Fruit fly (Drosophila melanogaster): Measurements from ENCODE around the gene Eip75B.

Gene Eip75B

dm6 chr3L:18062959-18063510 is 1.5 kb downstream of the Eip75B start:
- TF ChIP-seq CG1620 (GFP tag; optimal IDR thresholded peaks at IDR 0.05) (no peak), pad (GFP tag; optimal IDR thresholded peaks at IDR 0.05) (peak; percentile 62), tj (GFP tag; optimal IDR thresholded peaks at IDR 0.05) (peak; percentile 70), Hr96 (GFP tag; optimal IDR thresholded peaks at IDR 0.05) (peak; percentile 30), Clk (GFP tag; optimal IDR thresholded peaks at IDR 0.05) (peak; percentile 13), CG14711 (tag; optimal IDR thresholded peaks at IDR 0.05) (peak; percentile 78), kay (GFP tag; ENCODE audit: borderline replicate concordance) (peak; percentile 87), CG7045 (GFP tag; optimal IDR thresholded peaks at IDR 0.05) (peak; percentile 87), CG7101 (tag; optimal IDR thresholded peaks at IDR 0.05) (peak; percentile 83), CG11617 (GFP tag; optimal IDR thresholded peaks at IDR 0.05) (peak; percentile 85), cnc (optimal IDR thresholded peaks at IDR 0.05) (peak in 1 of 2 experiments; percentile 23), CG5204 (GFP tag; optimal IDR thresholded peaks at IDR 0.05) (peak; percentile 75), Mnt (GFP tag; optimal IDR thresholded peaks at IDR 0.05) (peak; percentile 47), CG12768 (GFP tag; optimal IDR thresholded peaks at IDR 0.05) (peak; percentile 85), bab1 (GFP tag; optimal IDR thresholded peaks at IDR 0.05) (peak; percentile 60), cic (GFP tag; optimal IDR thresholded peaks at IDR 0.05) (peak; percentile 75), toe (GFP tag; optimal IDR thresholded peaks at IDR 0.05) (peak; percentile 65), ovo (GFP tag; optimal IDR thresholded peaks at IDR 0.05) (peak; percentile 9), CG33017 (tag; optimal IDR thresholded peaks at IDR 0.05) (peak; percentile 91), Crg-1 (GFP tag; optimal IDR thresholded peaks at IDR 0.05) (peak; percentile 46)

dm6 chr3L:18061713-18062365 is 2.7 kb downstream of the Eip75B start:
- TF ChIP-seq Clk (GFP tag; optimal IDR thresholded peaks at IDR 0.05) (no peak), kay (GFP tag; ENCODE audit: borderline replicate concordance) (peak; percentile 18), toe (GFP tag; optimal IDR thresholded peaks at IDR 0.05) (no peak), CG7101 (tag; optimal IDR thresholded peaks at IDR 0.05) (no peak), Hr96 (GFP tag; optimal IDR thresholded peaks at IDR 0.05) (no peak), CG14711 (tag; optimal IDR thresholded peaks at IDR 0.05) (peak; percentile 7), CG1620 (GFP tag; optimal IDR thresholded peaks at IDR 0.05) (no peak), Crg-1 (GFP tag; optimal IDR thresholded peaks at IDR 0.05) (no peak), cic (GFP tag; optimal IDR thresholded peaks at IDR 0.05) (peak; percentile 38), cnc (optimal IDR thresholded peaks at IDR 0.05) (no peak), CG11617 (GFP tag; optimal IDR thresholded peaks at IDR 0.05) (no peak), bab1 (GFP tag; optimal IDR thresholded peaks at IDR 0.05) (no peak), tj (GFP tag; optimal IDR thresholded peaks at IDR 0.05) (no peak), CG33017 (tag; optimal IDR thresholded peaks at IDR 0.05) (peak; percentile 60), Mnt (GFP tag; optimal IDR thresholded peaks at IDR 0.05) (no peak), CG12768 (GFP tag; optimal IDR thresholded peaks at IDR 0.05) (no peak), CG7045 (GFP tag; optimal IDR thresholded peaks at IDR 0.05) (peak; percentile 22), pad (GFP tag; optimal IDR thresholded peaks at IDR 0.05) (no peak), ovo (GFP tag; optimal IDR thresholded peaks at IDR 0.05) (no peak), CG5204 (GFP tag; optimal IDR thresholded peaks at IDR 0.05) (no peak)

- TF ChIP-seq Clk (GFP tag; optimal IDR thresholded peaks at IDR 0.05), result no peak
- no peak for TF ChIP-seq CG14711 (tag; optimal IDR thresholded peaks at IDR 0.05)
- no peak for TF ChIP-seq tj (GFP tag; optimal IDR thresholded peaks at IDR 0.05)
- TF ChIP-seq CG7045 (GFP tag; optimal IDR thresholded peaks at IDR 0.05), result no peak
- TF ChIP-seq Hr96 (GFP tag; optimal IDR thresholded peaks at IDR 0.05), result no peak
- TF ChIP-seq kay (GFP tag; ENCODE audit: borderline replicate concordance), result no peak
- no peak for TF ChIP-seq cic (GFP tag; optimal IDR thresholded peaks at IDR 0.05)
- TF ChIP-seq CG7101 (tag; optimal IDR thresholded peaks at IDR 0.05), result no peak
- TF ChIP-seq Mnt (GFP tag; optimal IDR thresholded peaks at IDR 0.05), result no peak
- no peak for TF ChIP-seq pad (GFP tag; optimal IDR thresholded peaks at IDR 0.05)
- no peak for TF ChIP-seq CG12768 (GFP tag; optimal IDR thresholded peaks at IDR 0.05)
- TF ChIP-seq Crg-1 (GFP tag; optimal IDR thresholded peaks at IDR 0.05), result no peak
These were observed 3.3 kb downstream of the Eip75B start for dm6 chr3L:18061240-18061639.

dm6 chr3L:18057752-18058518 is 6.6 kb downstream of the Eip75B start:
- TF ChIP-seq tj (GFP tag; optimal IDR thresholded peaks at IDR 0.05), result no peak
- TF ChIP-seq Mnt (GFP tag; optimal IDR thresholded peaks at IDR 0.05), result no peak
- no peak for TF ChIP-seq CG7101 (tag; optimal IDR thresholded peaks at IDR 0.05)
- no peak for TF ChIP-seq Crg-1 (GFP tag; optimal IDR thresholded peaks at IDR 0.05)
- TF ChIP-seq CG33017 (tag; optimal IDR thresholded peaks at IDR 0.05), result no peak
- TF ChIP-seq kay (GFP tag; ENCODE audit: borderline replicate concordance), result no peak
- TF ChIP-seq pad (GFP tag; optimal IDR thresholded peaks at IDR 0.05), result no peak
- no peak for TF ChIP-seq CG5204 (GFP tag; optimal IDR thresholded peaks at IDR 0.05)
- TF ChIP-seq Hr96 (GFP tag; optimal IDR thresholded peaks at IDR 0.05), result no peak
- TF ChIP-seq CG12768 (GFP tag; optimal IDR thresholded peaks at IDR 0.05), result no peak
- no peak for TF ChIP-seq CG14711 (tag; optimal IDR thresholded peaks at IDR 0.05)
- TF ChIP-seq CG11617 (GFP tag; optimal IDR thresholded peaks at IDR 0.05), result no peak
- TF ChIP-seq cic (GFP tag; optimal IDR thresholded peaks at IDR 0.05), result no peak
- TF ChIP-seq Clk (GFP tag; optimal IDR thresholded peaks at IDR 0.05), result no peak
- no peak for TF ChIP-seq toe (GFP tag; optimal IDR thresholded peaks at IDR 0.05)
- TF ChIP-seq CG1620 (GFP tag; optimal IDR thresholded peaks at IDR 0.05), result no peak
- no peak for TF ChIP-seq ovo (GFP tag; optimal IDR thresholded peaks at IDR 0.05)
- TF ChIP-seq cnc (optimal IDR thresholded peaks at IDR 0.05), result no peak

dm6 chr3L:18057033-18057432 is 7.5 kb downstream of the Eip75B start:
- TF ChIP-seq kay (GFP tag; ENCODE audit: borderline replicate concordance), result peak; percentile 47
- TF ChIP-seq tj (GFP tag; optimal IDR thresholded peaks at IDR 0.05), result peak; percentile 29
- TF ChIP-seq pad (GFP tag; optimal IDR thresholded peaks at IDR 0.05), result no peak
- no peak for TF ChIP-seq Crg-1 (GFP tag; optimal IDR thresholded peaks at IDR 0.05)
- TF ChIP-seq CG5204 (GFP tag; optimal IDR thresholded peaks at IDR 0.05), result no peak

Measured in whole organism, adult.